Worm (Caenorhabditis elegans): ENCODE results near the gene glb-3.

DNA sequence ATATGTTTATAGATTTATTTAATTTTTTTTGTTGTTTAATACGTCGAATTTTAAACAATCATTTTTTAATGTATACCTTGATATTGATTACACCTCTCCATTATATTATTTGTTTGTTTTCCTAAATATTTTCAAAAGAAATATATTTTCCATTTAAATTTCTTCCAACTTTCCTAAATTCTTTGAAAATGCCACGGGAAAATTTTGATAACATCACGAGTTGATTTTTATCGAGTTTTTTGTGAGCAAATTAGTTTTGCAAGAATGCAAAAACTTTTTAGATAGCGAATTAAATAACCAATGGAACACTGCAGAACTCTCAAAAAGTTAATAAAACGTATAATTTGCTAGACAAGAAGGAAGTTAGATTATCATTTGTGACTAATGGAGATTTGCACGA lies 23.6 kb downstream of the glb-3 start, which contains the start of gene srg-42:
- no peak for TF ChIP-seq W03F9.2 (tag; optimal IDR thresholded peaks at IDR 0.05)
- TF ChIP-seq him-1 (tag; optimal IDR thresholded peaks at IDR 0.05), result no peak
- TF ChIP-seq dao-5 (tag; optimal IDR thresholded peaks at IDR 0.05), result no peak
